Worm (Caenorhabditis elegans) whole organism, L3 larva: ENCODE results near the gene nhr-27.

Source experiments
- ceh-82 ChIP-seq: fragments of 150-350 bp; optimal IDR thresholded peaks from 2 replicates; lab custom pipeline; 2014; ENCODE audit warnings: missing biosample characterization, missing genetic modification characterization
- nhr-11 ChIP-seq: fragments of 150-350 bp; optimal IDR thresholded peaks from 2 replicates; lab custom pipeline; 2014; ENCODE audit warnings: missing biosample characterization, missing genetic modification characterization
- nhr-12 ChIP-seq: fragments of 150-350 bp; optimal IDR thresholded peaks from 2 replicates; lab custom pipeline; 2014; ENCODE audit warnings: missing biosample characterization, missing genetic modification characterization
- pqm-1 ChIP-seq: fragments of 150-350 bp; optimal IDR thresholded peaks from 2 replicates; lab custom pipeline; 2017; ENCODE audit warnings: missing biosample characterization, missing genetic modification characterization, inconsistent platforms
- unc-62 ChIP-seq: fragments of 150-350 bp; sonication (generic microtip); optimal IDR thresholded peaks from 4 replicates; lab custom pipeline; 2014; ENCODE audit warnings: missing biosample characterization, missing genetic modification reagents, missing genetic modification characterization
- ztf-4 ChIP-seq: fragments of 150-350 bp; optimal IDR thresholded peaks from 2 replicates; lab custom pipeline; 2014; ENCODE audit warnings: missing biosample characterization, missing genetic modification characterization

- no peak for TF ChIP-seq pqm-1 (tag; lab: Kevin White, UChicago)
- no peak for TF ChIP-seq unc-62 (GFP tag; lab: Kevin White, UChicago)
- no peak for TF ChIP-seq nhr-11 (tag; lab: Kevin White, UChicago)
- TF ChIP-seq ceh-82 (tag; lab: Kevin White, UChicago) = no peak
- no peak for TF ChIP-seq nhr-12 (tag; lab: Kevin White, UChicago)
- TF ChIP-seq ztf-4 = no peak
Observed at ce11 chrX:12827741-12828408, 19.8 kb upstream of the nhr-27 start.
